Worm (Caenorhabditis elegans): ENCODE data around the gene chpf-1.

- TF ChIP-seq W03F9.2 (tag; optimal IDR thresholded peaks at IDR 0.05) (no peak), him-1 (tag; optimal IDR thresholded peaks at IDR 0.05) (no peak), dao-5 (tag; optimal IDR thresholded peaks at IDR 0.05) (no peak)
Observed at ce11 chrV:10201913-10202312, 1.4 kb downstream of the chpf-1 start, which contains the start of gene ZK856.7.
